Fruit fly (Drosophila melanogaster) whole organism, prepupa: ENCODE measurements around the gene CG7692.

ENCODE experiments used
- CG11762 ChIP-seq: fragments of 200-800 bp; sonication (Bioruptor generic); optimal IDR thresholded peaks from 3 replicates; lab custom pipeline; 2016; ENCODE audit warnings: missing biosample characterization, missing genetic modification characterization; ENCODE audit not compliant: insufficient read depth
- CG16779 ChIP-seq: fragments of 200-800 bp; sonication (Bioruptor generic); optimal IDR thresholded peaks from 3 replicates; lab custom pipeline; 2017; ENCODE audit warnings: missing biosample characterization, mild to moderate bottlenecking, missing genetic modification characterization
- CG3919 ChIP-seq: fragments of 200-800 bp; sonication (Bioruptor generic); optimal IDR thresholded peaks from 3 replicates; lab custom pipeline; 2016; ENCODE audit warnings: missing biosample characterization, missing genetic modification characterization
- CG4318 ChIP-seq: fragments of 200-800 bp; sonication (Bioruptor generic); optimal IDR thresholded peaks from 3 replicates; lab custom pipeline; 2017; ENCODE audit warnings: missing biosample characterization, mild to moderate bottlenecking, missing genetic modification characterization
- CG9139 ChIP-seq: fragments of 200-800 bp; sonication (Bioruptor generic); optimal IDR thresholded peaks from 3 replicates; lab custom pipeline; 2017; ENCODE audit warnings: missing biosample characterization, mild to moderate bottlenecking, missing genetic modification characterization
- achi ChIP-seq: fragments of 200-800 bp; sonication (Bioruptor generic); optimal IDR thresholded peaks from 3 replicates; lab custom pipeline; 2016; ENCODE audit warnings: missing biosample characterization, missing genetic modification characterization
- cyc ChIP-seq: fragments of 200-800 bp; sonication (Bioruptor generic); optimal IDR thresholded peaks from 3 replicates; lab custom pipeline; 2016; ENCODE audit warnings: missing biosample characterization, missing genetic modification characterization
- fkh ChIP-seq: fragments of 200-800 bp; sonication (Bioruptor generic); optimal IDR thresholded peaks from 3 replicates; lab custom pipeline; 2017; ENCODE audit warnings: missing biosample characterization, mild to moderate bottlenecking, missing genetic modification characterization, moderate library complexity
- spab ChIP-seq: fragments of 200-800 bp; sonication (Bioruptor generic); optimal IDR thresholded peaks from 2 replicates; lab custom pipeline; 2017; ENCODE audit warnings: missing biosample characterization, mild to moderate bottlenecking, missing genetic modification characterization, missing genetic modification reagents
- ss ChIP-seq, 2 experiments: fragments of 200-800 bp; sonication (Bioruptor generic); optimal IDR thresholded peaks; 2 replicates in 1 of 2; 3 replicates in 1 of 2; lab custom pipeline; 2017 to 2018; ENCODE audit warnings: mild to moderate bottlenecking in 2 of 2, missing biosample characterization in 2 of 2, missing genetic modification characterization in 2 of 2, moderate library complexity in 1 of 2

DNA sequence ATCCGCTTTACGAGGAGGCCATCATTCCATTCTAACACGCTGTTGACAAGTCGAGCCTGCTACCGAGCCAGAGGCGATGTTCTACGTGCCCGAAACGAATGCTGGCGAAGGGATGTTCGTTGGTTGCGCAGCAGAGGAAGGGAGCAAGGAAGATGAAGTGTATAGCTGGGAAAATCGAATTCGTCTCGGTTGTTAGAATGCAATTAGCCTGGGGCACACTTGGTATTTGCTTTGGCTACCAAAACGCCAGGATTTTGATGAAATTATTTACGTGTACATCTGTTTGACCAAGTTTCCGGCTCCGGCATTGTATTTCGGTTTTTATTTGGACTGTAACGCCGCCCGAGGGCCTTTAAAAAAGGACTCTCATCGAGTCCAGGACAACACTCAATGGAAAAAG lies 5.8 kb downstream of the CG7692 start:
- TF ChIP-seq CG11762 (no peak), spab (GFP tag; lab: Kevin White, UChicago) (no peak), ss (GFP tag; optimal IDR thresholded peaks at IDR 0.05; lab: Kevin White, UChicago) (no peak), cyc (no peak), achi (no peak), fkh (no peak), CG9139 (GFP tag; lab: Kevin White, UChicago) (no peak), CG16779 (tag; lab: Kevin White, UChicago) (no peak), CG4318 (no peak), CG3919 (GFP tag; lab: Kevin White, UChicago) (no peak)
